Worm (Caenorhabditis elegans) whole organism, L3 larva: ENCODE results near the gene cest-31.

ENCODE experiments used
- R02D3.7 ChIP-seq: fragments of 150-350 bp; optimal IDR thresholded peaks from 2 replicates; lab custom pipeline; 2014; ENCODE audit warnings: missing biosample characterization, missing genetic modification characterization
- ZK546.5 ChIP-seq: sonication (generic microtip); optimal IDR thresholded peaks from 2 replicates; lab custom pipeline; 2017; ENCODE audit warnings: missing biosample characterization, missing genetic modification characterization
- aly-2 ChIP-seq: fragments of 150-350 bp; optimal IDR thresholded peaks from 2 replicates; lab custom pipeline; 2014; ENCODE audit warnings: missing biosample characterization, missing genetic modification characterization
- ama-1 ChIP-seq: fragments of 150-350 bp; optimal IDR thresholded peaks from 2 replicates; lab custom pipeline; 2018
- ceh-16 ChIP-seq: sonication (generic microtip); optimal IDR thresholded peaks from 2 replicates; lab custom pipeline; 2017; ENCODE audit warnings: missing biosample characterization, missing genetic modification characterization
- daf-12 ChIP-seq: fragments of 150-350 bp; optimal IDR thresholded peaks from 2 replicates; lab custom pipeline; 2014; ENCODE audit warnings: missing biosample characterization, missing genetic modification reagents, missing genetic modification characterization
- egl-5 ChIP-seq: fragments of 150-350 bp; optimal IDR thresholded peaks from 2 replicates; lab custom pipeline; 2017; ENCODE audit warnings: missing biosample characterization, missing genetic modification reagents, missing genetic modification characterization, inconsistent platforms
- elt-1 ChIP-seq: fragments of 150-350 bp; optimal IDR thresholded peaks from 2 replicates; lab custom pipeline; 2014; ENCODE audit warnings: missing biosample characterization, missing genetic modification characterization
- elt-2 ChIP-seq: sonication (generic microtip); optimal IDR thresholded peaks from 2 replicates; lab custom pipeline; 2016; ENCODE audit warnings: missing genetic modification reagents, mild to moderate bottlenecking, missing genetic modification characterization, missing compliant biosample characterization
- elt-3 ChIP-seq, 3 experiments: fragments of 150-350 bp in 1 of 3; sonication (generic microtip) in 2 of 3; optimal IDR thresholded peaks; 2 replicates in 2 of 3; 4 replicates in 1 of 3; lab custom pipeline; 2014 to 2017; ENCODE audit warnings: missing biosample characterization in 3 of 3, missing genetic modification characterization in 3 of 3
- hmg-11 ChIP-seq: sonication (generic microtip); optimal IDR thresholded peaks from 2 replicates; lab custom pipeline; 2016; ENCODE audit warnings: missing genetic modification characterization, missing compliant biosample characterization
- lin-15B ChIP-seq: fragments of 150-350 bp; optimal IDR thresholded peaks from 2 replicates; lab custom pipeline; 2014; ENCODE audit warnings: missing biosample characterization, missing genetic modification characterization
- lin-39 ChIP-seq: fragments of 150-350 bp; optimal IDR thresholded peaks from 2 replicates; lab custom pipeline; 2018; ENCODE audit warnings: missing biosample characterization, missing genetic modification reagents, missing genetic modification characterization
- lsy-12 ChIP-seq: sonication (generic microtip); optimal IDR thresholded peaks from 2 replicates; lab custom pipeline; 2016; ENCODE audit warnings: mild to moderate bottlenecking, missing genetic modification characterization, missing compliant biosample characterization
- mdl-1 ChIP-seq: fragments of 150-350 bp; optimal IDR thresholded peaks from 2 replicates; lab custom pipeline; 2014; ENCODE audit warnings: missing biosample characterization, missing genetic modification characterization
- mml-1 ChIP-seq: fragments of 150-350 bp; sonication (generic microtip); optimal IDR thresholded peaks from 3 replicates; lab custom pipeline; 2014; ENCODE audit warnings: missing biosample characterization, missing genetic modification characterization
- nfya-1 ChIP-seq: sonication (generic microtip); optimal IDR thresholded peaks from 2 replicates; lab custom pipeline; 2017; ENCODE audit warnings: missing genetic modification characterization, mild to moderate bottlenecking, missing compliant biosample characterization, antibody characterized with exemption, moderate library complexity; ENCODE audit not compliant: insufficient read depth
- nhr-11 ChIP-seq: fragments of 150-350 bp; optimal IDR thresholded peaks from 2 replicates; lab custom pipeline; 2014; ENCODE audit warnings: missing biosample characterization, missing genetic modification characterization
- nhr-23 ChIP-seq: fragments of 150-350 bp; optimal IDR thresholded peaks from 2 replicates; lab custom pipeline; 2014; ENCODE audit warnings: missing biosample characterization, missing genetic modification reagents, missing genetic modification characterization
- nhr-237 ChIP-seq: fragments of 150-350 bp; optimal IDR thresholded peaks from 2 replicates; lab custom pipeline; 2014; ENCODE audit warnings: missing biosample characterization, missing genetic modification characterization
- nhr-25 ChIP-seq: sonication (generic microtip); optimal IDR thresholded peaks from 2 replicates; lab custom pipeline; 2017; ENCODE audit warnings: missing biosample characterization, missing genetic modification characterization
- nhr-43 ChIP-seq: sonication (generic microtip); optimal IDR thresholded peaks from 2 replicates; lab custom pipeline; 2016; ENCODE audit warnings: mild to moderate bottlenecking, missing genetic modification characterization, missing compliant biosample characterization; ENCODE audit not compliant: poor library complexity, severe bottlenecking
- pha-4 ChIP-seq: fragments of 150-350 bp; optimal IDR thresholded peaks from 2 replicates; lab custom pipeline; 2014; ENCODE audit warnings: missing biosample characterization, missing genetic modification reagents, missing genetic modification characterization
- skn-1 ChIP-seq: fragments of 150-350 bp; optimal IDR thresholded peaks from 2 replicates; lab custom pipeline; 2014; ENCODE audit warnings: missing biosample characterization, missing genetic modification characterization
- unc-62 ChIP-seq: fragments of 150-350 bp; sonication (generic microtip); optimal IDR thresholded peaks from 4 replicates; lab custom pipeline; 2014; ENCODE audit warnings: missing biosample characterization, missing genetic modification reagents, missing genetic modification characterization
- zag-1 ChIP-seq: fragments of 150-350 bp; optimal IDR thresholded peaks from 2 replicates; lab custom pipeline; 2014; ENCODE audit warnings: missing biosample characterization, missing genetic modification characterization

cest-31 gene

DNA sequence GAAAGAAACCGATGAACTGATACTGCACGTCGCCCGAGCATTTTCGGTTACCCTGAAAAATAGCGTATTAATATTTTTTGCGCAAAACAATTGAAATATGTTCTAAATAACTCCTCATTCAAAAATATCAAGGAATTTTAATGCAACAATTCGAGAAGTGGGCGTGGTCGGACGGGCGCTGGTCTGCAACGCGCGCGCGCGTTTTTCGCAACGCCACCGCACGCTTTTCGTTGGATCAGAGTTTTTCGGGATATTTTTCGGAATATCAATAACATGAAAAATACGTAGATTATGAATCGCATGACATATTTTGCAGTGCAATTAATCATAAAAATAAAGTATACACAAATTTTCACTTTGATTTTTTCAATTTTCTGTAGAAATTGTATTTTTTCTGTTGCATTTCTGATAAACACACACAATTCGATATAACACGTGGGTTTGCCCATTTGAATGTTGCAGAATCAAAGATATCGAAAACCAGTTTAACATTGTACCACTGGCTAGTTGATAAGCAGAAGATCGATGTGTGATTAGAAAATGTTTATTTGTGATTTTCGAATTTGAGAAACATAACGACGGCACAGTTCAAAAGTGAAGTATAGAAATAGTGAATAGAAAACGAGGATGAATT, 35.1 kb downstream of the cest-31 start, which contains the start of gene dlst-1:
Gene dlst-1 (minus strand): TSS at position 52 of the 634 bp plus-strand sequence.
- TF ChIP-seq lin-39 (peak; percentile 74), R02D3.7 (tag; lab: Kevin White, UChicago) (no peak), daf-12 (tag; lab: Kevin White, UChicago) (no peak), elt-2 (tag; lab: Kevin White, UChicago) (peak; percentile 26), hmg-11 (peak; percentile 86), nhr-23 (tag; lab: Kevin White, UChicago) (peak; percentile 37), nfya-1 (tag; lab: Kevin White, UChicago) (peak; percentile 40), skn-1 (tag; lab: Kevin White, UChicago) (peak; percentile 1), lin-15B (tag; lab: Kevin White, UChicago) (peak; percentile 46), nhr-43 (tag; lab: Kevin White, UChicago) (peak; percentile 52)
- TF ChIP-seq, all 47 proteins: peak for 8

DNA sequence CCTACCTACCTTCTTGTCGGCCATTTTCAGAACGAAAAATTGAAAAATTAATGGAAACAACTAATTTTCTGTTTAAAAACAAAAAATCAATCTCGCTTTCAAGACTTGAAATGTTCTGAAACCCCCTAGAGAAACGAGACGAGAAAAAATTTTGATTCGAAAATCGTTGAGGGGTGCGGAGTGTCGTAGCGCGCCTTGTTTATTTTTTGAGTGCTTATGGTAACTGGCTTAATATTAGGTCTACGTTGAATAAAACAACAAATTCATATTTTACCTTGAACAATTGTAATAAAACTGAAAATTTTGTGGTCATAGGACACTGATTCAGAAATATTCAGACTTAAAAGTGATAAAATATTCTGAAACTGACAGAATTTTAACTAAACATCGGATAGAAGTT, 36.4 kb downstream of the cest-31 start, which contains the start of gene sna-1:
Gene sna-1 (minus strand): TSS at position 218 of the 400 bp plus-strand sequence.
- TF ChIP-seq aly-2 (tag; lab: Kevin White, UChicago) (no peak), nfya-1 (tag; lab: Kevin White, UChicago) (peak; percentile 30), lin-15B (tag; lab: Kevin White, UChicago) (peak; percentile 42), pha-4 (peak; percentile 3), hmg-11 (peak; percentile 16)

DNA sequence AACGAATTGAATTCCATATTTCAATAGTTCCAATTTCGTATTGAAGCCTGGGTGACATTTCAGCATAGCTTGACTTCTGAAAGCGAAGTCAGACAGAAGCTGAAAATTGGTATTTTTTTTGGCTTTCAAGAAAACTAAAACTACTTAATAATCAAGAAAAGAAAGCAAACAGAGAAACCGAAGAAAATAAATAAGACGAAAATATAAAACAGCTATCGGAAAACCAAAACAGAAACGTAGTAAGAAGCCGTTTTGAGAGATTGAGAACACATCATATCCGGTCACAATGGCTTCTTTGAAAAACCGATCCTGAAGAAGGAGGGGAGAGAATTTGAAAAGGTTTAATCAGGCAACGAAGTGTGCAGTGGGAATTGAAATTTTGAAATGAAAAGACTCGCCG, 44.2 kb downstream of the cest-31 start, which contains the start of gene srg-30:
Gene srg-30 (minus strand): TSS at position 101 of the 400 bp plus-strand sequence.
- TF ChIP-seq lsy-12 (tag; lab: Kevin White, UChicago) (no peak), ZK546.5 (no peak), mdl-1 (tag; lab: Kevin White, UChicago) (no peak), ama-1 (no peak), mml-1 (no peak), zag-1 (no peak)

DNA sequence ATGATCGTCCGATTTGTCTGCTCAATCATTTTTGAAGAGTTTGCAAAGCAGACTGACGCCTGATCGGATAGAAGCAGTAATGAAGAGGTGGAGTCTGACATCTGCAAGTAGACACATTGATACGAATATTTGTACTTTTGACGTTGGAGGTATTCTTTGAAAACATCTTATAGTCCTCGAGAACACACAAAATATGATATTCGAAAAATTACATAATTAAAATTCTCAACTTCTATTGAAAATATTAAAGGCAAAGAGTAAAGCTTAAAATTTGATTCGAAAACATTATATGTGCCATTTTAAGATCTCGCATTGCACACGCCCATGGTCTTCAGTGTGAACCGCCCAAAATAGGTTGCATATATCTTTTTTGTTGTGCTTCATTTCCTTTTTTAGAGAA, 48.3 kb downstream of the cest-31 start, which contains the start of gene ZC487.2:
Gene ZC487.2 (minus strand): TSS at position 101 of the 400 bp plus-strand sequence.
- TF ChIP-seq lsy-12 (tag; lab: Kevin White, UChicago) (no peak), elt-1 (tag; lab: Kevin White, UChicago) (no peak), lin-39 (no peak), unc-62 (GFP tag; lab: Kevin White, UChicago) (no peak), nhr-25 (tag; lab: Kevin White, UChicago) (no peak), hmg-11 (no peak), lin-15B (tag; lab: Kevin White, UChicago) (no peak), egl-5 (tag; lab: Kevin White, UChicago) (no peak), nhr-11 (tag; lab: Kevin White, UChicago) (no peak), nhr-237 (tag; lab: Kevin White, UChicago) (no peak), aly-2 (tag; lab: Kevin White, UChicago) (no peak), nfya-1 (tag; lab: Kevin White, UChicago) (no peak), skn-1 (tag; lab: Kevin White, UChicago) (no peak), ceh-16 (tag; lab: Kevin White, UChicago) (no peak), elt-3 (tag; optimal IDR thresholded peaks at IDR 0.05; lab: Kevin White, UChicago) (no peak)
